Fruit fly (Drosophila melanogaster) whole organism, embryonic: Measurements from ENCODE around the gene CG15642.

ENCODE experiments used
- Abd-B ChIP-seq: fragments of 200-800 bp; sonication (Bioruptor generic); optimal IDR thresholded peaks from 2 replicates; lab custom pipeline; 2018; ENCODE audit warnings: missing biosample characterization, mild to moderate bottlenecking, missing genetic modification characterization, moderate library complexity
- Atf-2 ChIP-seq: fragments of 200-800 bp; sonication (Bioruptor generic); optimal IDR thresholded peaks from 2 replicates; lab custom pipeline; 2016; ENCODE audit warnings: missing biosample characterization, missing genetic modification characterization
- Blimp-1 ChIP-seq: fragments of 200-800 bp; sonication (Bioruptor generic); optimal IDR thresholded peaks from 3 replicates; lab custom pipeline; 2018; ENCODE audit warnings: missing biosample characterization, missing genetic modification characterization, mild to moderate bottlenecking, moderate library complexity, missing genetic modification reagents
- CG10209 ChIP-seq: fragments of 200-800 bp; sonication (Bioruptor generic); optimal IDR thresholded peaks from 3 replicates; lab custom pipeline; 2017; ENCODE audit warnings: missing biosample characterization, mild to moderate bottlenecking, missing genetic modification characterization, missing genetic modification reagents
- CG10274 ChIP-seq: fragments of 200-800 bp; sonication (Bioruptor generic); optimal IDR thresholded peaks from 3 replicates; lab custom pipeline; 2017; ENCODE audit warnings: missing biosample characterization, mild to moderate bottlenecking, missing genetic modification characterization
- CG10321 ChIP-seq: fragments of 200-800 bp; sonication (Bioruptor generic); IDR thresholded peaks from 2 replicates; pipeline ENCODE4 v1.3.6; 2022; ENCODE audit warnings: missing biosample characterization, missing genetic modification characterization
- CG10565 ChIP-seq: fragments of 200-800 bp; sonication (Bioruptor generic); optimal IDR thresholded peaks from 3 replicates; lab custom pipeline; 2016; ENCODE audit warnings: missing biosample characterization, mild to moderate bottlenecking, missing genetic modification characterization
- CG11093 ChIP-seq: fragments of 200-800 bp; sonication (Bioruptor generic); IDR thresholded peaks from 3 replicates; pipeline ENCODE4 v1.3.6; 2022; ENCODE audit warnings: missing biosample characterization, missing genetic modification characterization
- CG12236 ChIP-seq: fragments of 200-800 bp; sonication (Bioruptor generic); optimal IDR thresholded peaks from 2 replicates; lab custom pipeline; 2016; ENCODE audit warnings: missing biosample characterization, missing genetic modification characterization
- CG1233 ChIP-seq: fragments of 200-800 bp; sonication (Bioruptor generic); optimal IDR thresholded peaks from 4 replicates; lab custom pipeline; 2018; ENCODE audit warnings: missing biosample characterization, mild to moderate bottlenecking, missing genetic modification characterization
- CG12391 ChIP-seq: fragments of 200-800 bp; sonication (Bioruptor generic); optimal IDR thresholded peaks from 3 replicates; lab custom pipeline; 2018; ENCODE audit warnings: missing biosample characterization, mild to moderate bottlenecking, missing genetic modification characterization, moderate library complexity
- CG14014 ChIP-seq: fragments of 200-800 bp; sonication (Bioruptor generic); IDR thresholded peaks from 2 replicates; pipeline ENCODE4 v1.3.6; 2022; ENCODE audit warnings: missing biosample characterization, missing genetic modification characterization
- CG15073 ChIP-seq: fragments of 200-800 bp; sonication (Bioruptor generic); optimal IDR thresholded peaks from 2 replicates; lab custom pipeline; 2016; ENCODE audit warnings: missing biosample characterization, missing genetic modification characterization
- CG15696 ChIP-seq: fragments of 200-800 bp; sonication (Bioruptor generic); optimal IDR thresholded peaks from 2 replicates; lab custom pipeline; 2019; ENCODE audit warnings: missing biosample characterization, mild to moderate bottlenecking, missing genetic modification characterization, moderate library complexity
- CG1602 ChIP-seq: fragments of 200-800 bp; sonication (Bioruptor generic); optimal IDR thresholded peaks from 3 replicates; lab custom pipeline; 2016; ENCODE audit warnings: missing biosample characterization, missing genetic modification characterization
- CG16863 ChIP-seq: fragments of 200-800 bp; sonication (Bioruptor generic); optimal IDR thresholded peaks from 3 replicates; lab custom pipeline; 2016; ENCODE audit warnings: missing biosample characterization, missing genetic modification characterization
- CG17359 ChIP-seq: fragments of 200-800 bp; sonication (Bioruptor generic); optimal IDR thresholded peaks from 3 replicates; lab custom pipeline; 2018; ENCODE audit warnings: missing biosample characterization, mild to moderate bottlenecking, missing genetic modification characterization, moderate library complexity
- CG18476 ChIP-seq: fragments of 200-800 bp; sonication (Bioruptor generic); optimal IDR thresholded peaks from 2 replicates; lab custom pipeline; 2016; ENCODE audit warnings: missing biosample characterization, mild to moderate bottlenecking, missing genetic modification characterization
- CG2889 ChIP-seq: fragments of 200-800 bp; sonication (Bioruptor generic); IDR thresholded peaks from 3 replicates; pipeline ENCODE4 v1.3.6; 2022; ENCODE audit warnings: missing biosample characterization, missing genetic modification characterization
- CG7745 ChIP-seq: fragments of 200-800 bp; sonication (Bioruptor generic); optimal IDR thresholded peaks from 2 replicates; lab custom pipeline; 2018; ENCODE audit warnings: missing biosample characterization, mild to moderate bottlenecking, missing genetic modification characterization, moderate library complexity
- CG7786 ChIP-seq: fragments of 200-800 bp; sonication (Bioruptor generic); optimal IDR thresholded peaks from 2 replicates; lab custom pipeline; 2016; ENCODE audit warnings: missing biosample characterization, missing genetic modification characterization
- CG8359 ChIP-seq: fragments of 200-800 bp; sonication (Bioruptor generic); optimal IDR thresholded peaks from 2 replicates; lab custom pipeline; 2017; ENCODE audit warnings: missing biosample characterization, mild to moderate bottlenecking, missing genetic modification characterization, borderline replicate concordance
- CkIIα-i1 ChIP-seq: fragments of 200-800 bp; sonication (Bioruptor generic); IDR thresholded peaks from 2 replicates; pipeline ENCODE4 v1.3.6; 2022; ENCODE audit warnings: missing biosample characterization, missing genetic modification characterization
- Dp ChIP-seq: fragments of 200-800 bp; sonication (Bioruptor generic); optimal IDR thresholded peaks from 2 replicates; lab custom pipeline; 2018; ENCODE audit warnings: missing biosample characterization, mild to moderate bottlenecking, missing genetic modification characterization, moderate library complexity
- Fer2 ChIP-seq: fragments of 200-800 bp; sonication (Bioruptor generic); optimal IDR thresholded peaks from 2 replicates; lab custom pipeline; 2018; ENCODE audit warnings: missing biosample characterization, mild to moderate bottlenecking, missing genetic modification characterization, moderate library complexity
- Fer3 ChIP-seq: fragments of 200-800 bp; sonication (Bioruptor generic); optimal IDR thresholded peaks from 2 replicates; lab custom pipeline; 2018; ENCODE audit warnings: missing biosample characterization, mild to moderate bottlenecking, missing genetic modification characterization, moderate library complexity
- H2.0 ChIP-seq: fragments of 200-800 bp; sonication (Bioruptor generic); IDR thresholded peaks from 2 replicates; pipeline ENCODE4 v1.3.6; 2022; ENCODE audit warnings: missing biosample characterization, missing genetic modification characterization
- HLHmδ ChIP-seq: fragments of 200-800 bp; sonication (Bioruptor generic); optimal IDR thresholded peaks from 2 replicates; lab custom pipeline; 2018; ENCODE audit warnings: missing biosample characterization, mild to moderate bottlenecking, missing genetic modification characterization, moderate library complexity
- Hsf ChIP-seq: fragments of 200-800 bp; sonication (Bioruptor generic); optimal IDR thresholded peaks from 3 replicates; lab custom pipeline; 2016; ENCODE audit warnings: missing biosample characterization, missing genetic modification characterization
- MESR4 ChIP-seq: fragments of 200-800 bp; sonication (Bioruptor generic); optimal IDR thresholded peaks from 2 replicates; lab custom pipeline; 2018; ENCODE audit warnings: missing biosample characterization, mild to moderate bottlenecking, missing genetic modification characterization, moderate library complexity
- Spps ChIP-seq: fragments of 200-800 bp; sonication (Bioruptor generic); optimal IDR thresholded peaks from 2 replicates; lab custom pipeline; 2018; ENCODE audit warnings: missing biosample characterization, mild to moderate bottlenecking, missing genetic modification characterization
- Stat92E ChIP-seq, 3 experiments: fragments of >200 bp in 2 of 3; fragments of 200-800 bp in 1 of 3; sonication (Bioruptor generic) in 1 of 3; optimal IDR thresholded peaks; 2 replicates each; lab custom pipeline; 2017 to 2019; ENCODE audit warnings: missing biosample characterization in 3 of 3, missing genetic modification characterization in 3 of 3, mild to moderate bottlenecking in 1 of 3, moderate library complexity in 1 of 3
- Usf ChIP-seq: fragments of 200-800 bp; sonication (Bioruptor generic); optimal IDR thresholded peaks from 2 replicates; lab custom pipeline; 2017; ENCODE audit warnings: missing genotype, missing biosample characterization, missing genetic modification characterization
- ase ChIP-seq: fragments of 200-800 bp; sonication (Bioruptor generic); IDR thresholded peaks from 3 replicates; pipeline ENCODE4 v1.3.6; 2022; ENCODE audit warnings: missing biosample characterization, missing genetic modification characterization
- caup ChIP-seq: fragments of 200-800 bp; sonication (Bioruptor generic); optimal IDR thresholded peaks from 3 replicates; lab custom pipeline; 2017; ENCODE audit warnings: missing biosample characterization, mild to moderate bottlenecking, missing genetic modification characterization, moderate library complexity; ENCODE audit not compliant: severe bottlenecking
- gcm ChIP-seq: fragments of 200-800 bp; sonication (Bioruptor generic); optimal IDR thresholded peaks from 2 replicates; lab custom pipeline; 2019; ENCODE audit warnings: missing biosample characterization, mild to moderate bottlenecking, missing genetic modification characterization, moderate library complexity
- inv ChIP-seq: fragments of 200-800 bp; sonication (Bioruptor generic); IDR thresholded peaks from 2 replicates; pipeline ENCODE4 v1.3.6; 2022; ENCODE audit warnings: missing biosample characterization, missing genetic modification characterization; ENCODE audit not compliant: partially characterized antibody
- kni ChIP-seq: fragments of 200-800 bp; sonication (Bioruptor generic); optimal IDR thresholded peaks from 3 replicates; lab custom pipeline; 2017; ENCODE audit warnings: mild to moderate bottlenecking, missing biosample characterization, missing genetic modification reagents, missing genetic modification characterization
- lilli ChIP-seq: fragments of 200-800 bp; sonication (Bioruptor generic); optimal IDR thresholded peaks from 3 replicates; lab custom pipeline; 2016; ENCODE audit warnings: missing biosample characterization, missing genetic modification characterization
- pros ChIP-seq: fragments of 200-800 bp; sonication (Bioruptor generic); optimal IDR thresholded peaks from 3 replicates; lab custom pipeline; 2019; ENCODE audit warnings: missing biosample characterization, mild to moderate bottlenecking, missing genetic modification characterization, moderate library complexity
- repo ChIP-seq: fragments of 200-800 bp; sonication (Bioruptor generic); optimal IDR thresholded peaks from 2 replicates; lab custom pipeline; 2016; ENCODE audit warnings: missing biosample characterization, missing genetic modification characterization
- sc ChIP-seq, 3 experiments: fragments of >200 bp in 2 of 3; fragments of 200-800 bp in 1 of 3; sonication (Bioruptor generic) in 1 of 3; optimal IDR thresholded peaks; 2 replicates in 2 of 3; 3 replicates in 1 of 3; lab custom pipeline; 2017; ENCODE audit warnings: mild to moderate bottlenecking in 1 of 3, missing biosample characterization in 1 of 3, missing genetic modification characterization in 1 of 3, missing genetic modification reagents in 1 of 3
- slou ChIP-seq: fragments of 200-800 bp; sonication (Bioruptor generic); optimal IDR thresholded peaks from 3 replicates; lab custom pipeline; 2016; ENCODE audit warnings: missing biosample characterization, missing genetic modification characterization
- sna ChIP-seq: fragments of 200-800 bp; sonication (Bioruptor generic); IDR thresholded peaks from 2 replicates; pipeline ENCODE4 v1.3.6; 2022; ENCODE audit warnings: missing biosample characterization, missing genetic modification characterization; ENCODE audit not compliant: partially characterized antibody
- sob ChIP-seq: fragments of 200-800 bp; sonication (Bioruptor generic); IDR thresholded peaks from 2 replicates; pipeline ENCODE4 v1.3.6; 2022; ENCODE audit warnings: missing biosample characterization, missing genetic modification characterization
- tap ChIP-seq: fragments of 200-800 bp; optimal IDR thresholded peaks from 3 replicates; lab custom pipeline; 2019; ENCODE audit warnings: missing biosample characterization, mild to moderate bottlenecking, missing genetic modification characterization, moderate library complexity
- vfl ChIP-seq: fragments of 200-800 bp; sonication (Bioruptor generic); optimal IDR thresholded peaks from 2 replicates; lab custom pipeline; 2016; ENCODE audit warnings: missing biosample characterization, missing genetic modification characterization
- wdn ChIP-seq: fragments of 200-800 bp; sonication (Bioruptor generic); IDR thresholded peaks from 2 replicates; pipeline ENCODE4 v1.3.6; 2022; ENCODE audit warnings: missing biosample characterization, missing genetic modification characterization

CG15642 gene

DNA sequence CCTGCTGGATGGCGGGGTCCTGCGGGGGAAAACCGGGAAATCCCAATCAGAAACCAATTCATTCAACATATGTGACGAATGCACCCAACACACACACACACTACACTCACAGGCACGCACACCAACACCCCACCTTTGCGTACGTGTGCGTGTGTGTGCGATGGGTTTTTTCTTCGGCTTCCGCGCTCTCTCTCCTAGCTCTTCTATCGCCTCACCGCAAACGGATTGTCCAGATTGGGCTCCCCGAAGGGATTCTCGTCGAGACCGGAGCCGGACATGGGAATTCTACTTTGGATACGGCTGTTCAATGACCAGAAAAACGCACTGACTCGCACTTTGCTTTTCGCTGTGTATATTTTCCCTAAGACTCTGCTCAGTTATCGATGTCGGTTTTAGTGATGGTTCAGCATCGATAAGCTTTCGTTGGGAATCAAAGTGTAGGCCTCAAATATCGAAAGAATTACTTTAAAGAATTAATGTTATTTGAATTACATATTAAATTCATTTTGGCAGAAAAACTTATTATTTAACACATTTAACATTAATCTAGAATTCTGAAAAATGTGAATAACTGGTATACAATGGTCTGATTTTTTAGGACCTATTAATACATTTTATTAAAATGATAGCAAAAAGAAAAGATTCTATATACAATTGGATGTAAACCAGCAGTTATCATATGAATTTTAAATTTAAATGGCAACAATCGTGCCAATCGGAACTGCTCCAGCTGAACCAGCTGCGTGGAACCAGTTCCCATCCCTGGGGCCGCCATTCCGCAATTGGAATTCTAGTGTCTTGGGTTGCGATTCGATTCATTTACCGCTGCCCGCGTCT, 17.8 kb downstream of the CG15642 start, which contains the start of the genes Scamp and Ahcy (continued):
- TF ChIP-seq CG10209 (GFP tag; lab: Kevin White, UChicago) (no peak), CG7786 (GFP tag; lab: Kevin White, UChicago) (no peak), CG14014 (GFP tag; lab: Robert Waterston, UW) (no peak), H2.0 (GFP tag; lab: Robert Waterston, UW) (no peak), Atf-2 (GFP tag; lab: Kevin White, UChicago) (no peak), caup (no peak), Dp (GFP tag; lab: Kevin White, UChicago) (peak; percentile 50), sob (GFP tag; lab: Robert Waterston, UW) (no peak), CG7745 (tag; lab: Kevin White, UChicago) (no peak), Usf (GFP tag; lab: Kevin White, UChicago) (no peak), CG10274 (GFP tag; lab: Kevin White, UChicago) (no peak), CG10565 (no peak), Abd-B (GFP tag; lab: Kevin White, UChicago) (no peak), Stat92E (GFP tag; optimal IDR thresholded peaks at IDR 0.05; lab: Kevin White, UChicago) (no peak), CG15073 (no peak), CG1602 (GFP tag; lab: Kevin White, UChicago) (no peak), CG8359 (no peak), CG12236 (GFP tag; lab: Kevin White, UChicago) (no peak), CG10321 (no peak), lilli (peak; percentile 38), CG15696 (tag; lab: Kevin White, UChicago) (no peak), repo (no peak), Fer3 (tag; lab: Kevin White, UChicago) (no peak), CG16863 (GFP tag; lab: Kevin White, UChicago) (no peak), CkIIα-i1 (GFP tag; lab: Robert Waterston, UW) (no peak), inv (peak; percentile 44; the same call in 1 of the 2 replicates), pros (GFP tag; lab: Kevin White, UChicago) (no peak), CG17359 (tag; lab: Kevin White, UChicago) (no peak), ase (GFP tag; lab: Robert Waterston, UW) (no peak), Hsf (GFP tag; lab: Kevin White, UChicago) (no peak), sna (GFP tag; lab: Robert Waterston, UW) (no peak; the same call in 1 of the 2 replicates), kni (GFP tag; lab: Kevin White, UChicago) (no peak), wdn (GFP tag; lab: Robert Waterston, UW) (no peak), Spps (tag; lab: Kevin White, UChicago) (no peak), HLHmδ (GFP tag; lab: Kevin White, UChicago) (no peak), tap (no peak), CG2889 (GFP tag; lab: Robert Waterston, UW) (no peak), vfl (GFP tag; lab: Kevin White, UChicago) (no peak), CG12391 (tag; lab: Kevin White, UChicago) (peak; percentile 43), gcm (GFP tag; lab: Kevin White, UChicago) (no peak), CG18476 (no peak), Fer2 (tag; lab: Kevin White, UChicago) (no peak), CG1233 (no peak), MESR4 (peak; percentile 91), sc (optimal IDR thresholded peaks at IDR 0.05; lab: Kevin White, UChicago) (no peak), sc (GFP tag; optimal IDR thresholded peaks at IDR 0.05; lab: Kevin White, UChicago) (no peak), CG11093 (GFP tag; lab: Robert Waterston, UW) (no peak), slou (GFP tag; lab: Kevin White, UChicago) (no peak), Blimp-1 (GFP tag; lab: Kevin White, UChicago) (no peak)
